Fruit fly (Drosophila melanogaster): ENCODE measurements around the gene CG18284.

DNA sequence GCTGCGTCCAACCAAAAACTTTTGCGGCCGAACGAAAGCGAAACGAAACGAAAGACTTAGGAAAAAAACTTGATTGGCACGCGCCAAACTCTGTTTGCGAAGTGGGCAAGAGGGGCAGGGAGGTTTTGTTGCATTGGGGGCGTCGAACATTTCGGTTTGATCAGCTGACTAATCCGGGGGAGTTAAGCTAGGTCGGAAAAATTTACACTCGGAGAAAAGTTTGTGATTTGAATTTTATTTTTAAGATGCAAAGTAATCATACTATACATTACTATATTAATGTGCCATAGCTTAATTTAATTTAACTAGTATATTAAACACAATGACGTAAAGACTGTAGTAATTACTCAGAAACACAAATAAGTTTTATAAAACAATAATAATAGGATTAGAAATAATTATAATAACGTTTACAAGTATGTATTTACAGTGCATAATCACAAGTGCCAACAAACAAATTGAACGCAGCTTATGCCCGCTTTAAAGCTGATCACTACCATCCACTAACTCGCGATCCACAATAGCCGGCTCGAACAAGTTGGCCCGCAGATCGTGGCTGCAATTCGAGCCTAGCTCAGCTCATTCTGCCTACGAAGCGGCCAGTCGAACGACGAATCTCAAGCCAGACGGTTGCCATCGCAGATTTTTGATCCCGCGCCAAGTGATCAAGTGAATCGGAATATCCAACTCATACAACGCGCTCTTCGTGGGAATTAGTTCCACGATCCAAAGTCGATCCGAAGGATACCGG, 17.9 kb downstream of the CG18284 start, which contains the start of gene CG31871:
- TF ChIP-seq cic (GFP tag; optimal IDR thresholded peaks at IDR 0.05) (no peak), toe (GFP tag; optimal IDR thresholded peaks at IDR 0.05) (no peak), tj (GFP tag; optimal IDR thresholded peaks at IDR 0.05) (no peak)
